Fruit fly (Drosophila melanogaster) ovary, adult (tissue): ENCODE measurements around the gene CG42750.
A peak's percentile ranks its signal among the peaks of the same experiment; 100 is the strongest.

ENCODE experiments used
- CG17801 ChIP-seq: fragments of 200-800 bp; optimal IDR thresholded peaks from 2 replicates; lab custom pipeline; 2019; ENCODE audit warnings: missing biosample characterization, mild to moderate bottlenecking, missing genetic modification characterization, moderate library complexity; ENCODE audit not compliant: partially characterized antibody

CG42750 gene

dm6 chr2L:18159172-18159571 is 116.4 kb downstream of the CG42750 start, which contains the start of gene JMJD4:
Gene JMJD4, minus strand, starts transcription at chr2L:18159272.
- TF ChIP-seq CG17801 = no peak

DNA sequence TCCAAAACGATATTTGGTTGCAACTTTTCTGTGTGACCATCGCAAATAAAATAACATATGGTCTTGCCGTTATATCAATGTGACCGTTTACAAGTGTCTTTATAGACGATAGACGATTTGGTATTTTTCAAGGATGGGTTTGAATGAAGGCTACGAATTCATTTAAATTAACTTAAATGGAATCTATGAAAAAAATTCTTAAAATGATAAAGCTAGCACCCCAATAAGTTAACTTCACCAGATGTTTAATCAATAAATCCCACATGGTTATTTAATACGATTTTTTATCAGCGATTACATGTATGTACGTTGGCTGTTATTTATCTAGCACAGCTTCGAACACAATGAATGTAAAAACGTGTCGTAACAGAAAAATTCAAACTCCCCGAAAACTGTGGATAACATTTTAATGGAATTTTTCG is 116.9 kb downstream of the CG42750 start:
- no peak for TF ChIP-seq CG17801

DNA sequence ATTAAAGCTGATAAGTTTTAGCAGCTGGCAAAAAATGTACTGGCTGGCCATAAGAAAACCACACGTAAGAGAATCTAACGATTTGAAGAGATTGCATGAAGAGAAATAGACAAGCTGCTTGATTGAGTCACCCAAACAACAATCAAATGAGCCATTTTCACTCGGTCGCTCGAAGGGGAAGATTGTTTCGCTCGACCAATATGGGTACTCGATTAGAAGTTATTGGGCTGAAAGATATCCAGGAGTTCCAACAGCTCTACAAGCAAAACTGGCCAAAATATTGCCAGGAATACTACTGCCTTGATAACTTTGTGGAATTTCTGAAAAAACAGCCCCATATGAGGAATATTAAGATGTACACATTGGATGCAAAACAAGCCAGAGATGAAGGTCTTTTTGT is 119.7 kb downstream of the CG42750 start, which contains the start of gene CG5783:
Gene CG5783 (plus strand): TSS at position 167 of the 400 bp plus-strand sequence.
- TF ChIP-seq CG17801 = no peak

- no peak for TF ChIP-seq CG17801
Measured at dm6 chr2L:18154551-18154950, 121.0 kb downstream of the CG42750 start, which contains the start of gene CG15155. Gene CG15155, plus strand, starts transcription at chr2L:18154851.

DNA sequence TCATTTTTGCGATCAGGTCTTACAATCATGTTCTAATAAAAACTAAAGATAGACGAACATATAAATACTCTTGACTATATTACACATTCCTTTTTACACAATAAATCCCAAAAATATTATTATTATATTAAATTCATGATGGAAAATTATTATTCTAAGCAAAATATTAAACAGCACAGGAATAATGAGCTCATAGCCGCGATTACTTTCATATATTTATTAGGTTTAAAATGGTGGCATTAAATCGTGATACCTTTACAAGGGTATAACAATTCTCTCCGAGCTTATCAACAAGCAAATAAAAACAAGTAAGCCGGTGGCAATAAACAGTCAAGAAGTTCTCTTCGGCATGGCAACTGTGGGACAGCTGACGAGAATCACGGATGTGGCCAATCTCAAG is 122.5 kb downstream of the CG42750 start, which contains the start of gene CG17681:
Gene CG17681 (plus strand): TSS at position 56 of the 400 bp plus-strand sequence.
- peak; percentile 87 for TF ChIP-seq CG17801

- peak; percentile 12 for TF ChIP-seq CG17801
Measured at dm6 chr2L:18152172-18152639, 123.4 kb downstream of the CG42750 start, which contains the start of gene Socs36E. Gene Socs36E, minus strand, starts transcription at chr2L:18152417.

DNA sequence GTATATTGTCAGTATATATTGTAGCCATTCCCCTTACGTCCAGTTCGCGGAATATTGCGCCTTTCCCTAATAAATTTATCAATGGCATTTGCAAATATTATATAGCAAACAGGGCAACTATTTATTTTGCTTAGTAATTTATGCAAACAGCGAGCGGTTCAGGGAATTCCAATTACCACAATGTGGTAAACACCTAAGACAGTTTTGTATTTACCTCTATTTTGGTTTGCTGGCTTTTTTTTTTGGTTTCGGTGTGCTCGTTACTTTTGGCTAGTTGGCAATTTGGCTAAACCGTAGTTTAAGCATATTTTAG is 123.8 kb downstream of the CG42750 start:
- TF ChIP-seq CG17801 = no peak

- no peak for TF ChIP-seq CG17801
Measured at dm6 chr2L:18151134-18151825, 124.3 kb downstream of the CG42750 start.

dm6 chr2L:18150393-18151133 is 125.0 kb downstream of the CG42750 start:
- no peak for TF ChIP-seq CG17801

- no peak for TF ChIP-seq CG17801
Measured at dm6 chr2L:18149903-18150302, 125.7 kb downstream of the CG42750 start.

DNA sequence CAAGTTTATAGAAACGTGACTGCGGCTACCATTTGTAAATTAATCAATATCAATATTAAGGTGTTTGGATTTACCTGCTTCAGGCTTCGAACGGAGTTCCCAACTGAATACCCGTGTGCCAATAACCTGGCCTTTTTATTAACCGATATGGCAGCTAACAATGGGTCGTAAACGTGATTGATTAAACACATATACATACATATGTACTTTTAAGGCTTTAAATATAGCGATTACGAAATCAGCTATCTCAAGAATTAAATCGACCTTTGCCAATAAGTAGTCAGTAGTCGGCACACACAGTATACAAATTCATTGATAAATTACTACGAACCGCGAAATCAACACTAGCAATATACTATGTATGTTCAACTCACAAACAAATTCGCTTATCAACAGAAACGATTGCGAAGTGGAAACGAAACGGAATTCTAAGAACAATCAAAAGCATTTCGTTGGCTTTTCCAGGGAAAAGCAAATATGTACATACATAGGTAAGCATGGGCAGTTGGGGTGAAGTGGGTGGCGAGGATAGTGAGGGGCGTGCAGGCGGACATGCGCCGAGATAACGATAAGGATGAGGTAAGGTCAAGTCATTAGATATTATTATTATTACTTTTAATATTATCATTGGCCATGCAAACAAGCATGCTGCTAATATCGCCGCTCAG is 126.9 kb downstream of the CG42750 start:
- TF ChIP-seq CG17801 = peak; percentile 43

- TF ChIP-seq CG17801 = no peak
Measured at dm6 chr2L:18147511-18148072, 128.0 kb downstream of the CG42750 start.

DNA sequence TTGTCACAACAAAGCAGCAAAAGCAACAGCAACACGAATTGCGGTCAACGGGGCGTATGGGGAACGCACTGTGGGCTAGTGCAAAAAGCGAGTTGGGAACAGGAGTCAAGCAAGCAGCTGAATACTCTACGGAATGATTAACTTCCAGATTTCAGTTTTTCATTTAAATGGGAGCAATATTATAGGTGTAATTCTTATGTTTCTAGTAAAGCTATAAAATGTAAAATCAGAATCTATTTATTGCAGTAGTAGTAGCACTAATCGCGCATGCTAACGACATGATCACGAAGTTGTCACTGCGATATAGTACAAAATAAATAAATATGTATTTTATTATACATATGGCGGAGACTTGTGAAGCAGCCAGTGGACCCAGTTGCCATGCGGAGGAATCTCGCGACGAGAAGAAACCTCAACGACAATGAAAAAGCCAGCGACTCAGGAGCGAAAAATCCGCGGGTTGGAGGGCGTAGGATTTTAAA is 128.9 kb downstream of the CG42750 start:
- TF ChIP-seq CG17801 = no peak

- no peak for TF ChIP-seq CG17801
Measured at dm6 chr2L:18145826-18146225, 129.7 kb downstream of the CG42750 start.

DNA sequence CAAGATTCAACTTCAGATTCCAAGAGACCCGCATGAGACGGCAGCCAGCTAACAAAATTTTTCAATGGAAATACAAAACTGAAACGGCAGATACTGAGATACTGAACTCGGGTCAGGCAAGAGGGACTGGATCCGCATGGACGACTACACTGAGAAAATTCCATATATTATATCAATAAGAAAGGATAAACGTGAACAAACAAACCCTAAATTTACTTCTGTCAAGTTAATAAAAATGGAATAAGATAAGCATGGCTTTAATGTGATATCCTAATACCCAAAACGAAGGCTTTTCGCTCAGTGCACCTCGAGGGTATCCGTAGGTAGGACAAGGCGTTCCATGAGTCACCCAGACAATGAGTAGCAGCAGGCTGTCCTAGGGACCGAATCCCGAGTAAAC is 130.3 kb downstream of the CG42750 start:
- no peak for TF ChIP-seq CG17801

DNA sequence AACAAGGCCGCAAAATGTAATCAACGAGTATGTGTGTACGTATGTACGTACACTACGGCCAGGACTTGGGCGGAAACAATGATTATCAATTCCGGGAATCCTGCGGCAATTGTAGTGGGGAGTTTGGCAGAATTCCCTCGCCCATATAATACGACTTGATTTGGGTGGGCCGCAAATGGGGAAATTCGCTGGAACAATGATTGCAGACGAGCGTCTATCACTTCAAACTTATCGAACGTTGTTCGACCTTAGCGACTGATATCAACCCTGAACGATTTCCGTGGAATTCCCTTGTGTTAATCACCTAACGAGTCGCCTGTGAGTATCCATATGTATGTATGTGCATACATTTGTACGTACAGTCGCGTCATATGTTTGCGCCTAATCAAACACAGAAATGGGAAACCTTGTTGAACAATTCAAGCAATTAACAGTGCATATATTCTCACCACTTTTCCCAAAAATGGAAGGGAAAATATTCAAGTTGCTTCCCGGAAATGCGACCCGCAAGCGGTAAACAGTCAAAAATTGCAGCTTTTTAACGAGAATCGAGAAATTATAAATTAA is 131.2 kb downstream of the CG42750 start:
- TF ChIP-seq CG17801 = no peak
